Fruit fly (Drosophila melanogaster) whole organism, embryonic: ENCODE measurements around the gene CG5968.

Experiments
- C15 ChIP-seq: fragments of 200-800 bp; sonication (Bioruptor generic); IDR thresholded peaks from 3 replicates; pipeline ENCODE4 v1.3.6; 2022; ENCODE audit warnings: missing biosample characterization, missing genetic modification characterization
- CG1024 ChIP-seq: fragments of 200-800 bp; sonication (Bioruptor generic); IDR thresholded peaks from 2 replicates; pipeline ENCODE4 v1.3.6; 2022; ENCODE audit warnings: missing biosample characterization, missing genetic modification characterization
- CG11093 ChIP-seq: fragments of 200-800 bp; sonication (Bioruptor generic); IDR thresholded peaks from 3 replicates; pipeline ENCODE4 v1.3.6; 2022; ENCODE audit warnings: missing biosample characterization, missing genetic modification characterization
- CG11504 ChIP-seq: fragments of 200-800 bp; sonication (Bioruptor generic); optimal IDR thresholded peaks from 3 replicates; lab custom pipeline; 2019; ENCODE audit warnings: missing biosample characterization, mild to moderate bottlenecking, missing genetic modification characterization, moderate library complexity
- CG12071 ChIP-seq: fragments of 200-800 bp; sonication (Bioruptor generic); optimal IDR thresholded peaks from 3 replicates; lab custom pipeline; 2018; ENCODE audit warnings: missing biosample characterization, mild to moderate bottlenecking, missing genetic modification characterization
- CG12769 ChIP-seq: fragments of 200-800 bp; sonication (Bioruptor generic); optimal IDR thresholded peaks from 2 replicates; lab custom pipeline; 2019; ENCODE audit warnings: missing biosample characterization, mild to moderate bottlenecking, missing genetic modification characterization, moderate library complexity
- CG13624 ChIP-seq: fragments of 200-800 bp; sonication (Bioruptor generic); optimal IDR thresholded peaks from 2 replicates; lab custom pipeline; 2016; ENCODE audit warnings: missing biosample characterization, missing genetic modification characterization
- CG14860 ChIP-seq: fragments of 200-800 bp; sonication (Bioruptor generic); IDR thresholded peaks from 3 replicates; pipeline ENCODE4 v1.3.6; 2022; ENCODE audit warnings: missing biosample characterization, missing genetic modification characterization; ENCODE audit not compliant: partially characterized antibody
- CG1603 ChIP-seq: fragments of 200-800 bp; sonication (Bioruptor generic); optimal IDR thresholded peaks from 2 replicates; lab custom pipeline; 2019; ENCODE audit warnings: missing biosample characterization, mild to moderate bottlenecking, missing genetic modification characterization, moderate library complexity
- CG16779 ChIP-seq: fragments of 200-800 bp; sonication (Bioruptor generic); IDR thresholded peaks from 2 replicates; pipeline ENCODE4 v1.3.6; 2022; ENCODE audit warnings: missing biosample characterization, missing genetic modification characterization
- CG16815 ChIP-seq: fragments of 200-800 bp; sonication (Bioruptor generic); optimal IDR thresholded peaks from 3 replicates; lab custom pipeline; 2017; ENCODE audit warnings: missing biosample characterization, mild to moderate bottlenecking, missing genetic modification characterization
- CG17612 ChIP-seq: fragments of 200-800 bp; sonication (Bioruptor generic); IDR thresholded peaks from 2 replicates; pipeline ENCODE4 v1.3.6; 2022; ENCODE audit warnings: missing biosample characterization, missing genetic modification characterization
- CG1832 ChIP-seq: fragments of 200-800 bp; sonication (Bioruptor generic); optimal IDR thresholded peaks from 2 replicates; lab custom pipeline; 2017; ENCODE audit warnings: missing biosample characterization, mild to moderate bottlenecking, missing genetic modification characterization, inconsistent platforms
- CG2120 ChIP-seq: fragments of 200-800 bp; sonication (Bioruptor generic); optimal IDR thresholded peaks from 3 replicates; lab custom pipeline; 2016; ENCODE audit warnings: missing biosample characterization, missing genetic modification characterization
- CG2712 ChIP-seq: fragments of 200-800 bp; optimal IDR thresholded peaks from 3 replicates; lab custom pipeline; 2019; ENCODE audit warnings: missing biosample characterization, mild to moderate bottlenecking, missing genetic modification characterization, moderate library complexity
- CG4360 ChIP-seq: fragments of 200-800 bp; sonication (Bioruptor generic); IDR thresholded peaks from 2 replicates; pipeline ENCODE4 v1.3.6; 2022; ENCODE audit warnings: missing biosample characterization, missing genetic modification characterization
- CG43689 ChIP-seq: fragments of 200-800 bp; sonication (Bioruptor generic); IDR thresholded peaks from 2 replicates; pipeline ENCODE4 v1.3.6; 2022; ENCODE audit warnings: missing biosample characterization, missing genetic modification characterization
- CG6254 ChIP-seq: fragments of 200-800 bp; sonication (Bioruptor generic); optimal IDR thresholded peaks from 3 replicates; lab custom pipeline; 2017; ENCODE audit warnings: mild to moderate bottlenecking, missing biosample characterization, missing genetic modification reagents, missing genetic modification characterization
- CG6683 ChIP-seq: fragments of 200-800 bp; sonication (Bioruptor generic); optimal IDR thresholded peaks from 2 replicates; lab custom pipeline; 2017; ENCODE audit warnings: missing biosample characterization, mild to moderate bottlenecking, missing genetic modification characterization, missing genetic modification reagents
- CG6689 ChIP-seq: fragments of 200-800 bp; sonication (Bioruptor generic); IDR thresholded peaks from 2 replicates; pipeline ENCODE4 v1.3.6; 2022; ENCODE audit warnings: missing biosample characterization, missing genetic modification characterization
- CG7963 ChIP-seq: fragments of 200-800 bp; sonication (Bioruptor generic); IDR thresholded peaks from 3 replicates; pipeline ENCODE4 v1.3.6; 2022; ENCODE audit warnings: missing biosample characterization, missing genetic modification characterization; ENCODE audit not compliant: partially characterized antibody
- CG9932 ChIP-seq: fragments of 200-800 bp; sonication (Bioruptor generic); IDR thresholded peaks from 2 replicates; pipeline ENCODE4 v1.3.6; 2022; ENCODE audit warnings: missing biosample characterization, missing genetic modification characterization
- Deaf1 ChIP-seq: fragments of 200-800 bp; optimal IDR thresholded peaks from 3 replicates; lab custom pipeline; 2019; ENCODE audit warnings: missing biosample characterization, mild to moderate bottlenecking, missing genetic modification characterization, moderate library complexity
- Dip3 ChIP-seq: fragments of 200-800 bp; sonication (Bioruptor generic); optimal IDR thresholded peaks from 3 replicates; lab custom pipeline; 2016; ENCODE audit warnings: missing biosample characterization, missing genetic modification characterization
- Dp ChIP-seq: fragments of 200-800 bp; sonication (Bioruptor generic); optimal IDR thresholded peaks from 2 replicates; lab custom pipeline; 2018; ENCODE audit warnings: missing biosample characterization, mild to moderate bottlenecking, missing genetic modification characterization, moderate library complexity
- Ets65A ChIP-seq: fragments of 200-800 bp; sonication (Bioruptor generic); peaks from one replicate; lab custom pipeline; 2016; ENCODE audit warnings: missing biosample characterization, missing genetic modification characterization
- Fer3 ChIP-seq: fragments of 200-800 bp; sonication (Bioruptor generic); optimal IDR thresholded peaks from 2 replicates; lab custom pipeline; 2018; ENCODE audit warnings: missing biosample characterization, mild to moderate bottlenecking, missing genetic modification characterization, moderate library complexity
- H15 ChIP-seq: fragments of 200-800 bp; sonication (Bioruptor generic); IDR thresholded peaks from 3 replicates; pipeline ENCODE4 v1.3.6; 2022; ENCODE audit warnings: missing biosample characterization, missing genetic modification characterization
- Lpt ChIP-seq: fragments of >200 bp; optimal IDR thresholded peaks from 2 replicates; lab custom pipeline; 2018; ENCODE audit warnings: missing biosample characterization, missing genetic modification characterization
- Ravus ChIP-seq: fragments of 200-800 bp; sonication (Bioruptor generic); IDR thresholded peaks from 2 replicates; pipeline ENCODE4 v1.3.6; 2022; ENCODE audit warnings: missing biosample characterization, missing genetic modification characterization
- Rfx ChIP-seq: fragments of 200-800 bp; sonication (Bioruptor generic); IDR thresholded peaks from 2 replicates; pipeline ENCODE4 v1.3.6; 2022; ENCODE audit warnings: missing biosample characterization, missing genetic modification characterization
- Sin3A ChIP-seq: fragments of >200 bp; optimal IDR thresholded peaks from 2 replicates; lab custom pipeline; 2018
- Xrp1 ChIP-seq: fragments of 200-800 bp; sonication (Bioruptor generic); IDR thresholded peaks from 2 replicates; pipeline ENCODE4 v1.3.6; 2022; ENCODE audit warnings: missing biosample characterization, missing genetic modification characterization
- cato ChIP-seq: fragments of 200-800 bp; sonication (Bioruptor generic); optimal IDR thresholded peaks from 2 replicates; lab custom pipeline; 2016; ENCODE audit warnings: missing biosample characterization, missing genetic modification characterization, borderline replicate concordance
- corto ChIP-seq: fragments of 200-800 bp; sonication (Bioruptor generic); optimal IDR thresholded peaks from 2 replicates; lab custom pipeline; 2016; ENCODE audit warnings: missing biosample characterization, mild to moderate bottlenecking, missing genetic modification characterization, moderate library complexity
- crc ChIP-seq: fragments of 200-800 bp; sonication (Bioruptor generic); optimal IDR thresholded peaks from 2 replicates; lab custom pipeline; 2016; ENCODE audit warnings: missing biosample characterization, missing genetic modification characterization
- crol ChIP-seq: fragments of 200-800 bp; sonication (Bioruptor generic); IDR thresholded peaks from 2 replicates; pipeline ENCODE4 v1.3.6; 2022; ENCODE audit warnings: missing biosample characterization, missing genetic modification characterization
- cwo ChIP-seq: fragments of 200-800 bp; sonication (Bioruptor generic); optimal IDR thresholded peaks from 3 replicates; lab custom pipeline; 2017; ENCODE audit warnings: missing biosample characterization, missing genetic modification characterization, mild to moderate bottlenecking, moderate library complexity, missing genetic modification reagents
- da ChIP-seq: fragments of 200-800 bp; sonication (Bioruptor generic); optimal IDR thresholded peaks from 2 replicates; lab custom pipeline; 2016; ENCODE audit warnings: missing biosample characterization, missing genetic modification characterization
- dpn ChIP-seq, 2 experiments: fragments of 200-800 bp; sonication (Bioruptor generic); optimal IDR thresholded peaks; 3 replicates each; lab custom pipeline; 2016; ENCODE audit warnings: missing biosample characterization in 2 of 2, missing genetic modification characterization in 2 of 2
- fu2 ChIP-seq: fragments of 200-800 bp; sonication (Bioruptor generic); optimal IDR thresholded peaks from 2 replicates; lab custom pipeline; 2016; ENCODE audit warnings: missing biosample characterization, missing genetic modification characterization
- gce ChIP-seq: fragments of 200-800 bp; sonication (Bioruptor generic); IDR thresholded peaks from 3 replicates; pipeline ENCODE4 v1.3.6; 2022; ENCODE audit warnings: missing biosample characterization, missing genetic modification characterization
- gem ChIP-seq: fragments of 200-800 bp; sonication (Bioruptor generic); optimal IDR thresholded peaks from 2 replicates; lab custom pipeline; 2019; ENCODE audit warnings: missing biosample characterization, mild to moderate bottlenecking, missing genetic modification characterization, moderate library complexity
- grau ChIP-seq: fragments of 200-800 bp; optimal IDR thresholded peaks from 3 replicates; lab custom pipeline; 2019; ENCODE audit warnings: missing biosample characterization, mild to moderate bottlenecking, missing genetic modification characterization, moderate library complexity
- jing ChIP-seq: fragments of 200-800 bp; sonication (Bioruptor generic); optimal IDR thresholded peaks from 2 replicates; lab custom pipeline; 2018; ENCODE audit warnings: missing biosample characterization, mild to moderate bottlenecking, missing genetic modification characterization
- knrl ChIP-seq: fragments of 200-800 bp; sonication (Bioruptor generic); IDR thresholded peaks from 3 replicates; pipeline ENCODE4 v1.3.6; 2022; ENCODE audit warnings: missing biosample characterization, missing genetic modification characterization; ENCODE audit not compliant: partially characterized antibody
- pzg ChIP-seq: fragments of 200-800 bp; sonication (Bioruptor generic); optimal IDR thresholded peaks from 3 replicates; lab custom pipeline; 2018; ENCODE audit warnings: missing biosample characterization, mild to moderate bottlenecking, missing genetic modification characterization, moderate library complexity
- salm ChIP-seq: fragments of 200-800 bp; sonication (Bioruptor generic); optimal IDR thresholded peaks from 2 replicates; lab custom pipeline; 2018; ENCODE audit warnings: missing biosample characterization, mild to moderate bottlenecking, missing genetic modification characterization
- sim ChIP-seq: fragments of 200-800 bp; sonication (Bioruptor generic); IDR thresholded peaks from 2 replicates; pipeline ENCODE4 v1.3.6; 2022; ENCODE audit warnings: missing biosample characterization, missing genetic modification characterization
- so ChIP-seq: fragments of 200-800 bp; sonication (Bioruptor generic); IDR thresholded peaks from 3 replicates; pipeline ENCODE4 v1.3.6; 2022; ENCODE audit warnings: missing biosample characterization, missing genetic modification characterization
- ssp ChIP-seq: fragments of 200-800 bp; sonication (Bioruptor generic); IDR thresholded peaks from 2 replicates; pipeline ENCODE4 v1.3.6; 2022; ENCODE audit warnings: missing biosample characterization, missing genetic modification characterization
- trh ChIP-seq: fragments of 200-800 bp; sonication (Bioruptor generic); optimal IDR thresholded peaks from 2 replicates; lab custom pipeline; 2016; ENCODE audit warnings: missing biosample characterization, missing genetic modification characterization

CG5968 gene

dm6 chr2L:16533386-16533773 is 16.4 kb downstream of the CG5968 start (continued):
- TF ChIP-seq CG7963 (GFP tag; lab: Robert Waterston, UW) (no peak), H15 (no peak), Lpt (GFP tag; lab: Kevin White, UChicago) (no peak), ssp (0 out of 2 replicates have a peak, but pooled peaks have one; percentile 1), Dp (GFP tag; lab: Kevin White, UChicago) (no peak), CG12071 (GFP tag; lab: Kevin White, UChicago) (no peak), CG16815 (no peak), salm (tag; lab: Kevin White, UChicago) (no peak), jing (no peak), CG11093 (no peak), CG1024 (0 out of 2 replicates have a peak, but pooled peaks have one; percentile 8), sim (no peak), CG11504 (tag; lab: Kevin White, UChicago) (no peak), grau (tag; lab: Kevin White, UChicago) (no peak), Deaf1 (tag; lab: Kevin White, UChicago) (no peak), Ets65A (GFP tag; lab: Kevin White, UChicago) (no peak), fu2 (GFP tag; lab: Kevin White, UChicago) (no peak), Ravus (no peak), CG14860 (GFP tag; lab: Robert Waterston, UW) (no peak), pzg (GFP tag; lab: Kevin White, UChicago) (no peak), cwo (GFP tag; lab: Kevin White, UChicago) (no peak), CG6683 (no peak), trh (GFP tag; lab: Kevin White, UChicago) (no peak), dpn (GFP tag; optimal IDR thresholded peaks at IDR 0.05; lab: Kevin White, UChicago) (no peak), CG6254 (GFP tag; lab: Kevin White, UChicago) (no peak), da (no peak), Rfx (GFP tag; lab: Robert Waterston, UW) (no peak; the same call in 1 of the 2 replicates), gce (GFP tag; lab: Robert Waterston, UW) (no peak; the same call in 2 of the 3 replicates), cato (GFP tag; lab: Kevin White, UChicago) (no peak), crc (GFP tag; lab: Kevin White, UChicago) (no peak), CG16779 (GFP tag; lab: Robert Waterston, UW) (no peak), CG2712 (tag; lab: Kevin White, UChicago) (no peak), Fer3 (tag; lab: Kevin White, UChicago) (no peak), CG17612 (GFP tag; lab: Robert Waterston, UW) (no peak), CG1603 (no peak), CG12769 (tag; lab: Kevin White, UChicago) (peak; percentile 99), corto (GFP tag; lab: Kevin White, UChicago) (no peak), Xrp1 (GFP tag; lab: Robert Waterston, UW) (no peak; the same call in 1 of the 2 replicates), Dip3 (GFP tag; lab: Kevin White, UChicago) (no peak), gem (tag; lab: Kevin White, UChicago) (no peak), CG13624 (GFP tag; lab: Kevin White, UChicago) (no peak), CG1832 (GFP tag; lab: Kevin White, UChicago) (no peak), CG9932 (GFP tag; lab: Robert Waterston, UW) (no peak; the same call in none of the 2 replicates), knrl (GFP tag; lab: Robert Waterston, UW) (no peak), CG2120 (GFP tag; lab: Kevin White, UChicago) (no peak), CG4360 (peak; percentile 95), crol (GFP tag; lab: Robert Waterston, UW) (peak; percentile 100), C15 (GFP tag; lab: Robert Waterston, UW) (no peak), CG6689 (GFP tag; lab: Robert Waterston, UW) (no peak), CG43689 (GFP tag; lab: Robert Waterston, UW) (no peak), Sin3A (lab: Kevin White, UChicago) (no peak), so (no peak; the same call in 2 of the 3 replicates)
